Fruit fly (Drosophila melanogaster): ENCODE data around the gene CG31819.

- TF ChIP-seq ttk (optimal IDR thresholded peaks at IDR 0.05) (no peak), Sin3A (optimal IDR thresholded peaks at IDR 0.05) (no peak)
These were observed 5.0 kb downstream of the CG31819 start for dm6 chr2L:16216298-16216697.

Data from Kc167 (cell line).